Fruit fly (Drosophila melanogaster): ENCODE measurements around the gene Edem1.

Edem1 gene

dm6 chrX:1940020-1940419 is 31.4 kb upstream of the Edem1 start, which contains the start of the genes CG3857 and CG3587 (continued):
- no peak for TF ChIP-seq Gsc (GFP tag; IDR thresholded peaks at IDR 0.05)
- 0 out of 3 replicates have a peak, but pooled peaks have one; percentile 14 for TF ChIP-seq jigr1 (GFP tag; IDR thresholded peaks at IDR 0.05)
- TF ChIP-seq Pdp1 (GFP tag; optimal IDR thresholded peaks at IDR 0.05) = peak; percentile 79 to 92
- peak; percentile 57; the same call in 1 of the 2 replicates for TF ChIP-seq klu (GFP tag; IDR thresholded peaks at IDR 0.05)
- TF ChIP-seq CG14050 (GFP tag; IDR thresholded peaks at IDR 0.05) = peak; percentile 53; the same call in 1 of the 3 replicates
- TF ChIP-seq CrebB (tag; optimal IDR thresholded peaks at IDR 0.05) = peak; percentile 44
- TF ChIP-seq D19B (GFP tag; optimal IDR thresholded peaks at IDR 0.05) = peak; percentile 48
- TF ChIP-seq mld (GFP tag; IDR thresholded peaks at IDR 0.05; ENCODE audit: partially characterized antibody) = no peak
- TF ChIP-seq CG7745 (tag; optimal IDR thresholded peaks at IDR 0.05) = no peak
- no peak for TF ChIP-seq fd64A (GFP tag; optimal IDR thresholded peaks at IDR 0.05)
- peak in 1 of 2 experiments; percentile 82 for TF ChIP-seq tll (GFP tag; optimal IDR thresholded peaks at IDR 0.05)
- TF ChIP-seq CG7556 (GFP tag; optimal IDR thresholded peaks at IDR 0.05) = peak; percentile 71
- TF ChIP-seq toy (GFP tag; IDR thresholded peaks at IDR 0.05) = no peak
- no peak for TF ChIP-seq Spps (tag; optimal IDR thresholded peaks at IDR 0.05)
- TF ChIP-seq Nf-YA (GFP tag; IDR thresholded peaks at IDR 0.05) = no peak
- TF ChIP-seq sim (GFP tag; IDR thresholded peaks at IDR 0.05) = no peak
- TF ChIP-seq Gug (GFP tag; IDR thresholded peaks at IDR 0.05) = peak; percentile 67; the same call in 3 of the 4 replicates
- TF ChIP-seq Aef1 (GFP tag; IDR thresholded peaks at IDR 0.05) = peak; percentile 74
- peak; percentile 83 for TF ChIP-seq CG12391 (tag; optimal IDR thresholded peaks at IDR 0.05)
- TF ChIP-seq exex (tag; optimal IDR thresholded peaks at IDR 0.05) = peak; percentile 8
- TF ChIP-seq Sin3A (optimal IDR thresholded peaks at IDR 0.05) = peak; percentile 69
- peak; percentile 68 for TF ChIP-seq CG1647 (GFP tag; optimal IDR thresholded peaks at IDR 0.05)
- TF ChIP-seq CG17361 (GFP tag; IDR thresholded peaks at IDR 0.05) = peak; percentile 79
- TF ChIP-seq tna (GFP tag; IDR thresholded peaks at IDR 0.05; ENCODE audit: partially characterized antibody) = no peak
- peak; percentile 75 for TF ChIP-seq Atf3 (GFP tag; optimal IDR thresholded peaks at IDR 0.05)
- TF ChIP-seq Blimp-1 (GFP tag; optimal IDR thresholded peaks at IDR 0.05) = peak; percentile 49
- peak; percentile 66 for TF ChIP-seq CG14710 (tag; optimal IDR thresholded peaks at IDR 0.05)
- no peak for TF ChIP-seq Bgb (GFP tag; IDR thresholded peaks at IDR 0.05; ENCODE audit: partially characterized antibody)
- TF ChIP-seq Oaz (GFP tag; IDR thresholded peaks at IDR 0.05) = no peak
- peak; percentile 33 for TF ChIP-seq CG12744 (GFP tag; optimal IDR thresholded peaks at IDR 0.05)
- peak; percentile 56; the same call in 1 of the 3 replicates for TF ChIP-seq Dbx (GFP tag; IDR thresholded peaks at IDR 0.05)
- peak; percentile 76 for TF ChIP-seq CG8089 (GFP tag; optimal IDR thresholded peaks at IDR 0.05)
- peak; percentile 83 for TF ChIP-seq CG9609 (GFP tag; optimal IDR thresholded peaks at IDR 0.05)
- TF ChIP-seq CG13775 (GFP tag; optimal IDR thresholded peaks at IDR 0.05) = peak; percentile 83
- TF ChIP-seq org-1 (GFP tag; optimal IDR thresholded peaks at IDR 0.05) = peak; percentile 66
- TF ChIP-seq CG33213 (GFP tag; optimal IDR thresholded peaks at IDR 0.05) = peak; percentile 73
- TF ChIP-seq kay (GFP tag; optimal IDR thresholded peaks at IDR 0.05) = peak; percentile 16
- TF ChIP-seq tgo (GFP tag; IDR thresholded peaks at IDR 0.05) = peak; percentile 73
- no peak for TF ChIP-seq CkIIα-i1 (GFP tag; IDR thresholded peaks at IDR 0.05)
- TF ChIP-seq CG30020 (tag; optimal IDR thresholded peaks at IDR 0.05) = peak; percentile 43
- TF ChIP-seq Atf-2 (GFP tag; optimal IDR thresholded peaks at IDR 0.05) = peak; percentile 84
- peak; percentile 88 for TF ChIP-seq CHES-1-like (GFP tag; optimal IDR thresholded peaks at IDR 0.05)
- peak; percentile 70 for TF ChIP-seq CG4820 (GFP tag; optimal IDR thresholded peaks at IDR 0.05)
- TF ChIP-seq CG17385 (GFP tag; optimal IDR thresholded peaks at IDR 0.05) = peak; percentile 58
- peak; percentile 58 for TF ChIP-seq CG8388 (GFP tag; optimal IDR thresholded peaks at IDR 0.05)
- TF ChIP-seq pum (GFP tag; optimal IDR thresholded peaks at IDR 0.05) = peak; percentile 66
- TF ChIP-seq nau (GFP tag; optimal IDR thresholded peaks at IDR 0.05) = no peak
- TF ChIP-seq Rx (GFP tag; IDR thresholded peaks at IDR 0.05) = peak; percentile 45; the same call in 1 of the 2 replicates
- no peak for TF ChIP-seq ci (GFP tag; IDR thresholded peaks at IDR 0.05)
- TF ChIP-seq CG15479 (GFP tag; optimal IDR thresholded peaks at IDR 0.05) = no peak
- peak; percentile 59; the same call in 1 of the 2 replicates for TF ChIP-seq CG17328 (GFP tag; IDR thresholded peaks at IDR 0.05)
